Worm (Caenorhabditis elegans) whole organism, late embryonic: ENCODE measurements around the gene ptr-16.
"Not testable (repeated sequence)": the region's sequence is repeated elsewhere in the genome, so short reads cannot be mapped to it uniquely, and the experiment has no call there.

Experiments
- C08G9.2 ChIP-seq: sonication (generic microtip); optimal IDR thresholded peaks from 2 replicates; lab custom pipeline; 2016; ENCODE audit warnings: mild to moderate bottlenecking, missing genetic modification characterization, moderate library complexity, missing compliant biosample characterization
- F13H6.1 ChIP-seq: sonication (generic microtip); optimal IDR thresholded peaks from 2 replicates; lab custom pipeline; 2016; ENCODE audit warnings: missing genetic modification characterization, missing compliant biosample characterization
- ahr-1 ChIP-seq: sonication (generic microtip); optimal IDR thresholded peaks from 2 replicates; lab custom pipeline; 2016; ENCODE audit warnings: missing genetic modification characterization, missing compliant biosample characterization
- ceh-14 ChIP-seq: sonication (generic microtip); optimal IDR thresholded peaks from 2 replicates; lab custom pipeline; 2016; ENCODE audit warnings: missing genotype, missing genetic modification characterization, missing compliant biosample characterization
- ceh-18 ChIP-seq: sonication (generic microtip); optimal IDR thresholded peaks from 2 replicates; lab custom pipeline; 2016; ENCODE audit warnings: missing genetic modification characterization, missing compliant biosample characterization
- ceh-19 ChIP-seq: fragments of 200-800 bp; sonication (Bioruptor generic); optimal IDR thresholded peaks from 2 replicates; lab custom pipeline; 2018; ENCODE audit warnings: mild to moderate bottlenecking, missing genetic modification characterization, missing compliant biosample characterization
- ceh-2 ChIP-seq: sonication (generic microtip); optimal IDR thresholded peaks from 2 replicates; lab custom pipeline; 2016; ENCODE audit warnings: missing genotype, missing genetic modification characterization, missing compliant biosample characterization
- ceh-31 ChIP-seq: sonication (generic microtip); optimal IDR thresholded peaks from 2 replicates; lab custom pipeline; 2016; ENCODE audit warnings: missing genetic modification characterization, missing compliant biosample characterization
- ceh-34 ChIP-seq: sonication (generic microtip); optimal IDR thresholded peaks from 2 replicates; lab custom pipeline; 2016; ENCODE audit warnings: mild to moderate bottlenecking, missing genetic modification characterization, missing compliant biosample characterization
- ceh-6 ChIP-seq: fragments of 200-800 bp; sonication (Bioruptor generic); optimal IDR thresholded peaks from 2 replicates; lab custom pipeline; 2018; ENCODE audit warnings: mild to moderate bottlenecking, missing genetic modification characterization, missing compliant biosample characterization
- che-1 ChIP-seq: sonication (generic microtip); optimal IDR thresholded peaks from 2 replicates; lab custom pipeline; 2016; ENCODE audit warnings: mild to moderate bottlenecking, missing genetic modification characterization, missing compliant biosample characterization
- dmd-4 ChIP-seq: sonication (generic microtip); optimal IDR thresholded peaks from 2 replicates; lab custom pipeline; 2016; ENCODE audit warnings: borderline replicate concordance, missing genetic modification characterization, missing compliant biosample characterization
- elt-2 ChIP-seq: sonication (generic microtip); optimal IDR thresholded peaks from 2 replicates; lab custom pipeline; 2016; ENCODE audit warnings: missing genetic modification reagents, missing genetic modification characterization, missing compliant biosample characterization
- ets-4 ChIP-seq: sonication (generic microtip); optimal IDR thresholded peaks from 2 replicates; lab custom pipeline; 2016; ENCODE audit warnings: missing genetic modification characterization, missing compliant biosample characterization
- fax-1 ChIP-seq: sonication (generic microtip); optimal IDR thresholded peaks from 2 replicates; lab custom pipeline; 2016; ENCODE audit warnings: missing genotype, missing genetic modification characterization, missing compliant biosample characterization
- fkh-6 ChIP-seq: sonication (generic microtip); optimal IDR thresholded peaks from 2 replicates; lab custom pipeline; 2016; ENCODE audit warnings: missing genetic modification characterization, missing compliant biosample characterization
- gmeb-2 ChIP-seq: sonication (generic microtip); optimal IDR thresholded peaks from 2 replicates; lab custom pipeline; 2016; ENCODE audit warnings: missing genetic modification characterization, inconsistent platforms, missing compliant biosample characterization
- hlh-13 ChIP-seq: fragments of 200-800 bp; sonication (Bioruptor generic); optimal IDR thresholded peaks from 2 replicates; lab custom pipeline; 2018; ENCODE audit warnings: mild to moderate bottlenecking, missing genetic modification characterization, missing compliant biosample characterization
- hlh-6 ChIP-seq: sonication (generic microtip); optimal IDR thresholded peaks from 2 replicates; lab custom pipeline; 2016; ENCODE audit warnings: missing genotype, missing genetic modification characterization, missing compliant biosample characterization
- hlh-8 ChIP-seq: sonication (generic microtip); optimal IDR thresholded peaks from 2 replicates; lab custom pipeline; 2016; ENCODE audit warnings: missing genotype, missing genetic modification characterization, missing compliant biosample characterization
- lim-6 ChIP-seq: sonication (generic microtip); optimal IDR thresholded peaks from 2 replicates; lab custom pipeline; 2016; ENCODE audit warnings: missing genetic modification characterization, missing compliant biosample characterization
- mec-3 ChIP-seq: sonication (generic microtip); optimal IDR thresholded peaks from 2 replicates; lab custom pipeline; 2016; ENCODE audit warnings: borderline replicate concordance, missing genetic modification characterization, missing compliant biosample characterization
- nfya-1 ChIP-seq: sonication (generic microtip); optimal IDR thresholded peaks from 2 replicates; lab custom pipeline; 2017; ENCODE audit warnings: missing genetic modification characterization, mild to moderate bottlenecking, missing compliant biosample characterization, antibody characterized with exemption, moderate library complexity
- nhr-232 ChIP-seq: sonication (generic microtip); optimal IDR thresholded peaks from 2 replicates; lab custom pipeline; 2016; ENCODE audit warnings: missing genetic modification characterization, missing compliant biosample characterization
- npax-4 ChIP-seq: sonication (generic microtip); optimal IDR thresholded peaks from 2 replicates; lab custom pipeline; 2016; ENCODE audit warnings: missing genetic modification characterization, missing compliant biosample characterization
- odd-2 ChIP-seq: sonication (generic microtip); optimal IDR thresholded peaks from 2 replicates; lab custom pipeline; 2017; ENCODE audit warnings: antibody characterized with exemption, mild to moderate bottlenecking, missing genetic modification characterization, missing compliant biosample characterization
- pag-3 ChIP-seq: sonication (generic microtip); optimal IDR thresholded peaks from 2 replicates; lab custom pipeline; 2016; ENCODE audit warnings: missing compliant biosample characterization, missing genetic modification characterization, borderline replicate concordance
- pat-9 ChIP-seq: fragments of 200-800 bp; sonication (Bioruptor generic); optimal IDR thresholded peaks from 2 replicates; lab custom pipeline; 2018; ENCODE audit warnings: mild to moderate bottlenecking, missing genetic modification characterization, moderate library complexity, missing compliant biosample characterization
- pax-1 ChIP-seq: fragments of 150-350 bp; optimal IDR thresholded peaks from 2 replicates; lab custom pipeline; 2014; ENCODE audit warnings: missing biosample characterization, missing genetic modification characterization
- pha-2 ChIP-seq: sonication (generic microtip); optimal IDR thresholded peaks from 2 replicates; lab custom pipeline; 2017; ENCODE audit warnings: mild to moderate bottlenecking, missing genetic modification characterization, missing compliant biosample characterization
- pqm-1 ChIP-seq: sonication (generic microtip); optimal IDR thresholded peaks from 2 replicates; lab custom pipeline; 2016; ENCODE audit warnings: missing genetic modification characterization, missing compliant biosample characterization
- ref-2 ChIP-seq: sonication (generic microtip); optimal IDR thresholded peaks from 2 replicates; lab custom pipeline; 2016; ENCODE audit warnings: missing genetic modification characterization, missing compliant biosample characterization
- rnt-1 ChIP-seq: sonication (generic microtip); optimal IDR thresholded peaks from 2 replicates; lab custom pipeline; 2016; ENCODE audit warnings: missing genetic modification characterization, missing compliant biosample characterization
- sox-4 ChIP-seq: sonication (generic microtip); optimal IDR thresholded peaks from 2 replicates; lab custom pipeline; 2017; ENCODE audit warnings: mild to moderate bottlenecking, missing genetic modification characterization, inconsistent platforms, missing compliant biosample characterization
- syd-9 ChIP-seq: sonication (generic microtip); optimal IDR thresholded peaks from 2 replicates; lab custom pipeline; 2016; ENCODE audit warnings: mild to moderate bottlenecking, missing genetic modification characterization, moderate library complexity, missing compliant biosample characterization
- tbx-2 ChIP-seq: sonication (generic microtip); optimal IDR thresholded peaks from 2 replicates; lab custom pipeline; 2016; ENCODE audit warnings: missing genetic modification characterization, missing compliant biosample characterization
- tbx-7 ChIP-seq: sonication (generic microtip); optimal IDR thresholded peaks from 2 replicates; lab custom pipeline; 2016; ENCODE audit warnings: missing genotype, missing genetic modification characterization, missing compliant biosample characterization
- unc-3 ChIP-seq, 2 experiments: fragments of 200-800 bp in 1 of 2; sonication (Bioruptor generic) in 1 of 2; sonication (generic microtip) in 1 of 2; conservative IDR thresholded peaks in 1 of 2; optimal IDR thresholded peaks in 1 of 2; 2 replicates each; pipeline versions ENCODE4 v1.3.6 to Lab custom; 2016 to 2022; ENCODE audit warnings: missing compliant biosample characterization in 2 of 2, missing genetic modification characterization in 2 of 2, missing genetic modification reagents in 1 of 2
- unc-42 ChIP-seq: sonication (generic microtip); optimal IDR thresholded peaks from 2 replicates; lab custom pipeline; 2016; ENCODE audit warnings: missing genotype, missing genetic modification characterization, missing compliant biosample characterization
- unc-86 ChIP-seq: sonication (generic microtip); optimal IDR thresholded peaks from 2 replicates; lab custom pipeline; 2016; ENCODE audit warnings: missing genetic modification characterization, missing compliant biosample characterization
- zip-5 ChIP-seq: sonication (generic microtip); optimal IDR thresholded peaks from 2 replicates; lab custom pipeline; 2016; ENCODE audit warnings: missing genetic modification characterization, missing compliant biosample characterization
- ztf-16 ChIP-seq: sonication (generic microtip); optimal IDR thresholded peaks from 2 replicates; lab custom pipeline; 2017; ENCODE audit warnings: missing genetic modification characterization, missing compliant biosample characterization

Gene ptr-16

DNA sequence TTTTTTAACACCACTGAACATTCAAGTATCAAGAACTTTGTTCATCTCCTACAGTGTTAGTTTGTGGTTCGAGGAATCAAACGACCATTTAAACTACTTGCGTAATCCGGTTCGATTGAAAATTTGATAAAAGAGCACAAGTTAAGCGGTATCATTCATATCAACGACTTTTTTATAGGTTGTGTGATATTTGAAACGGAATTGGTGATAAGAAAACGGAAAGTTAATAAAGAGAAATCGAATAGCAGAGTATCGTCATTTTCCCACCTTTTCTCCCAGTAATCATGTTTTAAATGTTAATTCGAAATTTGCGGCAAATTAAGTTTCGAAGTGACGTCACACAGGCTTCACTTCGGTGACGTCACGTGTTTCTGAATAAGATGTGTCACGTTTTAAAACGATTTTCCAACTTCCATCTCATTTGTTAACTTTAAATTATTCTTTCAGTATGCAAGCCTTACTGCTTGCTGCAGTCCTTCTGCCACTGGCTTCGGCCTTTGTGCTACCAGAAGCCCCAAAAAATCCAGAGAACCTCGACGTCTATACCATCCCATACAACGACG, 10.8 kb downstream of the ptr-16 start, which contains the start of gene T21H3.1 (continued):
- no peak for TF ChIP-seq sox-4

DNA sequence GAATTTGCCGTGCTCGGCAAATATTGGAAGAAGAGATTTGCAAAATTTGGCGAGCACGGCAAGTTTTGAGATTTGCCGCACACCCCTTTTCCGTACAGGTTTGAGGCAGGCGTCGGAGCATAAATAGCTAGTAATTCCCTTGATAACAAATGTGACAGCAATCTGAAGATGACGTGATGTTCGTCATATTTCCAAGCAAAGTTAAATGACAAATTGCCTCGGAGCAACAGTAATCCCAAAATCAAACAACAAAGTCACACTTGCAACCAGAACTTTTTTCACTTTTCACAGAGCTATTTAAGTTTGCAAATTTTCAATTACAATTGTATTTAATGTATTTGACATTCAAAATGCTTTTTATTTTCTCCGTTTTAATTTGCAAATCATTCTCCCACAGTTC, 13.8 kb downstream of the ptr-16 start, which contains the start of gene F25A2.1:
Gene F25A2.1 (plus strand): TSS at position 301 of the 400 bp plus-strand sequence.
- TF ChIP-seq fkh-6 (tag; lab: Kevin White, UChicago), result no peak
- no peak for TF ChIP-seq npax-4 (tag; lab: Kevin White, UChicago)
- no peak for TF ChIP-seq odd-2 (tag; lab: Kevin White, UChicago)
- TF ChIP-seq ceh-14, result no peak
- no peak for TF ChIP-seq sox-4
- TF ChIP-seq unc-86, result no peak
- no peak for TF ChIP-seq pha-2 (tag; lab: Kevin White, UChicago)
- TF ChIP-seq pax-1, result no peak
- no peak for TF ChIP-seq C08G9.2 (tag; lab: Kevin White, UChicago)
- no peak for TF ChIP-seq ref-2
- no peak for TF ChIP-seq ceh-18 (tag; lab: Kevin White, UChicago)
- no peak for TF ChIP-seq pat-9
- no peak for TF ChIP-seq nfya-1 (tag; lab: Kevin White, UChicago)
- TF ChIP-seq nhr-232 (tag; lab: Kevin White, UChicago), result no peak
- TF ChIP-seq lim-6, result no peak
- TF ChIP-seq che-1 (tag; lab: Kevin White, UChicago), result no peak
- no peak for TF ChIP-seq hlh-13 (GFP tag; lab: Kevin White, UChicago)

DNA sequence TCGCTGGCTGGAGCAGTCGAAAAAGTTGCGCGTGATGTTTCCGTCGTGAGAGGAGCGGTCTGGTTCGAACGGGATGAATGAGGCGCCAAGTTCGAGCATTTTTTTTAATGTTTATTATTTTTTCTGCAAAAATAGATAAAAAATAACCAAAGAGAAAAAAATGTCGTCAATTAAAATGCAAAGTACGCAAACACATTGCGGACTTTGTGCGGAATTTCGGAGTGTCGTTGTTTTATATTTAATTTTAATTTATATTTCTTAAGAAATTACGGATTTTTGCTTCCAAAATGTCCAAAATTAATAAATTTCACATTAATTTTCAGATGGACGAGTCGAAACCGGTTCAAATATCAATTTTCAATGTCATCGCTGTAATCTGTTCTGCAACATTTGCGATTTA, 30.5 kb downstream of the ptr-16 start, which contains the start of the genes wrb-1 and Y50D4A.4:
Gene wrb-1 (plus strand): TSS at position 78 of the 400 bp plus-strand sequence.
Gene Y50D4A.4 (minus strand): TSS at position 133 of the 400 bp plus-strand sequence.
- peak; percentile 13 for TF ChIP-seq unc-42 (tag; lab: Kevin White, UChicago)
- TF ChIP-seq ref-2, result peak; percentile 29
- TF ChIP-seq ceh-19 (GFP tag; lab: Kevin White, UChicago), result no peak
- no peak for TF ChIP-seq ztf-16 (tag; lab: Kevin White, UChicago)
- TF ChIP-seq zip-5, result no peak
- TF ChIP-seq fkh-6 (tag; lab: Kevin White, UChicago), result no peak

DNA sequence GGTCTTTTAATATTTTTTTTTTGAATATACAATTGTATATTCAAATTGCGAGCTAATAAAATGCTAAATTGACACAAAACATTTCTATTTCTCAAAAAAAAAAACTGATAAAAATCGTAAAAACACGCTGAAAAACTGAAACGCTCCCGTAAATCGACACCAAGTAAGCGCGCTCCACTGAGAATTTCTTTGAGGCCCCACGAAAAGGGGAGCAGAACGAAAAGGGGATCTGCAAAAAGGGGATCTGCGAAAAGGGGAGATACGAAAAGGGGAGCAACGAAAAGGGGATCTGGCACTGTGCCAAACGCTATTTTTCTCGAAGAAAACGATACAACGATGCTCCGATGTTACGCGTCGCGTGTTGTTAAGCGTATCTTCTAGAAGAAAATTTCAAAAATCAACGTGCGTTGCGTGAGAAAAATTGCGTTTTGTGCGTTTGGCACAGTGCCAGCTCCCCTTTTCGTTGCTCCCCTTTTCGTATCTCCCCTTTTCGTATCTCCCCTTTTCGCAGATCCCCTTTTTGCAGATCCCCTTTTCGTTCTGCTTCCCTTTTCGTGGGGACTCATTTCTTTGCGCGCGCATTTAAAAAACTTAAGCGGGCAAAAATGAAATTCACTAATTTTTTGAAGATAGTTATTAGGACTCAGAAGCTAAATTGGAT, 31.7 kb downstream of the ptr-16 start:
- TF ChIP-seq pqm-1 (tag; lab: Kevin White, UChicago), result peak; percentile 20
- peak; percentile 83 for TF ChIP-seq dmd-4
- peak; percentile 84 for TF ChIP-seq rnt-1
- peak; percentile 81 for TF ChIP-seq tbx-7
- TF ChIP-seq C08G9.2 (tag; lab: Kevin White, UChicago), result peak; percentile 93
- TF ChIP-seq ceh-31 (tag; lab: Kevin White, UChicago), result peak; percentile 99
- peak; percentile 59 for TF ChIP-seq unc-3 (GFP tag; conservative IDR thresholded peaks at IDR 0.05; lab: Robert Waterston, UW)
- TF ChIP-seq unc-3 (tag; optimal IDR thresholded peaks at IDR 0.05; lab: Kevin White, UChicago), result not testable (repeated sequence)
- TF ChIP-seq ceh-19 (GFP tag; lab: Kevin White, UChicago), result peak; percentile 30
- peak; percentile 85 for TF ChIP-seq ceh-2 (tag; lab: Kevin White, UChicago)
- peak; percentile 86 for TF ChIP-seq tbx-2 (tag; lab: Kevin White, UChicago)
- TF ChIP-seq zip-5, result peak; percentile 63
- TF ChIP-seq gmeb-2, result peak; percentile 33
- peak; percentile 65 for TF ChIP-seq syd-9 (tag; lab: Kevin White, UChicago)
- peak; percentile 67 for TF ChIP-seq ceh-18 (tag; lab: Kevin White, UChicago)
- peak; percentile 92 for TF ChIP-seq ceh-14
- TF ChIP-seq fkh-6 (tag; lab: Kevin White, UChicago), result peak; percentile 22
- TF ChIP-seq pag-3 (tag; lab: Kevin White, UChicago), result peak; percentile 80
- peak; percentile 29 for TF ChIP-seq elt-2 (tag; lab: Kevin White, UChicago)
- peak; percentile 62 for TF ChIP-seq hlh-8 (tag; lab: Kevin White, UChicago)
- TF ChIP-seq ets-4 (tag; lab: Kevin White, UChicago), result peak; percentile 86
- TF ChIP-seq F13H6.1 (tag; lab: Kevin White, UChicago), result peak; percentile 81
- peak; percentile 86 for TF ChIP-seq fax-1 (tag; lab: Kevin White, UChicago)
- peak; percentile 68 for TF ChIP-seq hlh-6 (tag; lab: Kevin White, UChicago)
- TF ChIP-seq unc-42 (tag; lab: Kevin White, UChicago), result peak; percentile 64
- peak; percentile 19 for TF ChIP-seq ahr-1
- peak; percentile 83 for TF ChIP-seq ceh-34 (tag; lab: Kevin White, UChicago)
- TF ChIP-seq ref-2, result peak; percentile 89
- TF ChIP-seq unc-86, result peak; percentile 36
- TF ChIP-seq ceh-6 (GFP tag; lab: Kevin White, UChicago), result peak; percentile 29
- peak; percentile 84 for TF ChIP-seq lim-6
- peak; percentile 86 for TF ChIP-seq mec-3 (tag; lab: Kevin White, UChicago)
